Fruit fly (Drosophila melanogaster): ENCODE measurements around the gene CG13933.

DNA sequence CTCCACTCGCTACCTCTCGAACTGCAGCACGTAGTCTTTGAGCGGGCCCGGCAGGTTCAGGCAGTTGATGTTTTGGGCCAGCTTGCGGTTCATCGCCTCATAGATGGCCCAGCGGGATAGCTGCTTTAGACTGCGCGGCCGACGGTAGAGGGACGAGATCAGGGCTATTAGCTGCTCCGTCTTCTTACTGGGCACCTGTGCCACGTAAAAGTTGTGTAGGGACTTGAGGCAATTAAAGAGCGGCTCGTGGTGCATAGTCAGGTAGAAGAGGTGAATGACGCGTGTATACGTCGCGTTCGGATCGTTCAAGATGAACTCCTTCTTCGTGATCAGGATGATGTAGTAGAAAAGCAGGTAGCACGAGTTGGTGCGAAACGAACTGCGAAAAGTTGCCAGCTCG lies 2.4 kb downstream of the CG13933 start:
- TF ChIP-seq Dll (optimal IDR thresholded peaks at IDR 0.05) (no peak), CG8478 (optimal IDR thresholded peaks at IDR 0.05) (no peak), pan (optimal IDR thresholded peaks at IDR 0.05) (no peak), psq (optimal IDR thresholded peaks at IDR 0.05) (no peak), usp (GFP tag; optimal IDR thresholded peaks at IDR 0.05) (no peak), EcR (GFP tag; optimal IDR thresholded peaks at IDR 0.05) (no peak)

All from whole organism.